Worm (Caenorhabditis elegans) whole organism, L4 larva: ENCODE results near the gene T08A11.1.

Experiments used
- F37D6.2 ChIP-seq: sonication (generic microtip); optimal IDR thresholded peaks from 2 replicates; lab custom pipeline; 2016; ENCODE audit warnings: mild to moderate bottlenecking, missing genetic modification characterization, missing compliant biosample characterization
- T20F7.1 ChIP-seq: fragments of 200-800 bp; sonication (Bioruptor generic); optimal IDR thresholded peaks from 2 replicates; lab custom pipeline; 2018; ENCODE audit warnings: mild to moderate bottlenecking, missing genetic modification characterization, missing compliant biosample characterization
- aha-1 ChIP-seq: fragments of 150-350 bp; peaks from one replicate; lab custom pipeline; 2014; ENCODE audit warnings: missing biosample characterization, missing genetic modification characterization
- ceh-32 ChIP-seq: sonication (generic microtip); optimal IDR thresholded peaks from 2 replicates; lab custom pipeline; 2016; ENCODE audit warnings: mild to moderate bottlenecking, missing genetic modification characterization, missing compliant biosample characterization; ENCODE audit not compliant: poor library complexity
- daf-16 ChIP-seq, 3 experiments: sonication (generic microtip); optimal IDR thresholded peaks; 2 replicates each; lab custom pipeline; 2016 to 2017; ENCODE audit warnings: missing genetic modification characterization in 3 of 3, missing genetic modification reagents in 3 of 3, mild to moderate bottlenecking in 2 of 3, missing compliant biosample characterization in 2 of 3, missing biosample characterization in 1 of 3, moderate library complexity in 1 of 3
- dmd-6 ChIP-seq: fragments of 200-800 bp; sonication (Bioruptor generic); IDR thresholded peaks from 2 replicates; pipeline ENCODE4 v1.3.6; 2022; ENCODE audit warnings: missing genetic modification reagents, missing genetic modification characterization, missing compliant biosample characterization
- dpl-1 ChIP-seq: fragments of 150-350 bp; optimal IDR thresholded peaks from 2 replicates; lab custom pipeline; 2014; ENCODE audit warnings: missing biosample characterization, missing genetic modification reagents, missing genetic modification characterization
- duxl-1 ChIP-seq: sonication (generic microtip); optimal IDR thresholded peaks from 2 replicates; lab custom pipeline; 2016; ENCODE audit warnings: mild to moderate bottlenecking, missing genetic modification characterization, moderate library complexity, missing compliant biosample characterization; ENCODE audit not compliant: poor library complexity
- dve-1 ChIP-seq: sonication (generic microtip); optimal IDR thresholded peaks from 2 replicates; lab custom pipeline; 2017; ENCODE audit warnings: antibody characterized with exemption, mild to moderate bottlenecking, missing genetic modification characterization, missing compliant biosample characterization; ENCODE audit not compliant: insufficient read depth
- fkh-10 ChIP-seq: fragments of 150-350 bp; optimal IDR thresholded peaks from 2 replicates; lab custom pipeline; 2014; ENCODE audit warnings: missing biosample characterization, missing genetic modification reagents, missing genetic modification characterization
- hlh-11 ChIP-seq: fragments of 200-800 bp; sonication (Bioruptor generic); optimal IDR thresholded peaks from 2 replicates; lab custom pipeline; 2018; ENCODE audit warnings: mild to moderate bottlenecking, missing genetic modification characterization, missing compliant biosample characterization
- hlh-30 ChIP-seq: sonication (generic microtip); optimal IDR thresholded peaks from 2 replicates; lab custom pipeline; 2017; ENCODE audit warnings: antibody characterized with exemption, mild to moderate bottlenecking, missing genetic modification characterization, missing compliant biosample characterization; ENCODE audit not compliant: insufficient read depth
- hmg-1.1 ChIP-seq: fragments of 200-800 bp; sonication (Bioruptor generic); IDR thresholded peaks from 2 replicates; pipeline ENCODE4 v1.3.6; 2022; ENCODE audit warnings: missing genetic modification reagents, missing genetic modification characterization, missing compliant biosample characterization
- lin-13 ChIP-seq: fragments of 150-350 bp; optimal IDR thresholded peaks from 2 replicates; lab custom pipeline; 2014; ENCODE audit warnings: missing biosample characterization, missing genetic modification reagents, missing genetic modification characterization
- lin-38 ChIP-seq: fragments of 200-800 bp; sonication (Bioruptor generic); IDR thresholded peaks from 2 replicates; pipeline ENCODE4 v1.3.6; 2022; ENCODE audit warnings: missing genetic modification reagents, missing genetic modification characterization, missing compliant biosample characterization
- lir-3 ChIP-seq: sonication (generic microtip); optimal IDR thresholded peaks from 2 replicates; lab custom pipeline; 2016; ENCODE audit warnings: mild to moderate bottlenecking, missing genetic modification characterization, missing compliant biosample characterization
- lsy-2 ChIP-seq, 2 experiments: fragments of 150-350 bp in 1 of 2; sonication (generic microtip) in 1 of 2; optimal IDR thresholded peaks; 2 replicates each; lab custom pipeline; 2014 to 2017; ENCODE audit warnings: missing biosample characterization in 2 of 2, missing genetic modification characterization in 2 of 2
- mdl-1 ChIP-seq, 2 experiments: fragments of 150-350 bp in 1 of 2; sonication (generic microtip) in 1 of 2; optimal IDR thresholded peaks; 2 replicates each; lab custom pipeline; 2014 to 2017; ENCODE audit warnings: missing biosample characterization in 2 of 2, missing genetic modification characterization in 2 of 2
- mep-1 ChIP-seq: fragments of 150-350 bp; sonication (generic microtip); optimal IDR thresholded peaks from 3 replicates; lab custom pipeline; 2014; ENCODE audit warnings: missing biosample characterization, missing genetic modification characterization
- mes-2 ChIP-seq: sonication (generic microtip); optimal IDR thresholded peaks from 2 replicates; lab custom pipeline; 2016; ENCODE audit warnings: missing genotype, mild to moderate bottlenecking, missing genetic modification characterization, missing compliant biosample characterization; ENCODE audit not compliant: poor library complexity, severe bottlenecking
- mxl-2 ChIP-seq: fragments of 200-800 bp; sonication (Bioruptor generic); conservative IDR thresholded peaks from 2 replicates; pipeline ENCODE4 v1.3.6; 2022; ENCODE audit warnings: missing genetic modification reagents, missing genetic modification characterization, missing compliant biosample characterization
- nhr-102 ChIP-seq: sonication (generic microtip); optimal IDR thresholded peaks from 2 replicates; lab custom pipeline; 2016; ENCODE audit warnings: mild to moderate bottlenecking, missing genetic modification characterization, moderate library complexity, missing compliant biosample characterization
- nhr-11 ChIP-seq: fragments of 150-350 bp; optimal IDR thresholded peaks from 2 replicates; lab custom pipeline; 2014; ENCODE audit warnings: missing biosample characterization, missing genetic modification characterization
- nhr-237 ChIP-seq: sonication (generic microtip); optimal IDR thresholded peaks from 2 replicates; lab custom pipeline; 2017; ENCODE audit warnings: missing biosample characterization, missing genetic modification characterization
- nhr-25 ChIP-seq: sonication (generic microtip); optimal IDR thresholded peaks from 2 replicates; lab custom pipeline; 2017; ENCODE audit warnings: missing genetic modification characterization, mild to moderate bottlenecking, missing compliant biosample characterization, antibody characterized with exemption, moderate library complexity, borderline replicate concordance; ENCODE audit not compliant: insufficient read depth
- nhr-28 ChIP-seq: fragments of 150-350 bp; optimal IDR thresholded peaks from 2 replicates; lab custom pipeline; 2014; ENCODE audit warnings: missing biosample characterization, missing genetic modification characterization
- nhr-41 ChIP-seq: fragments of 200-800 bp; sonication (Bioruptor generic); IDR thresholded peaks from 2 replicates; pipeline ENCODE4 v1.3.6; 2022; ENCODE audit warnings: missing genetic modification reagents, missing genetic modification characterization, missing compliant biosample characterization
- nhr-48 ChIP-seq: sonication (generic microtip); optimal IDR thresholded peaks from 2 replicates; lab custom pipeline; 2016; ENCODE audit warnings: mild to moderate bottlenecking, missing genetic modification characterization, missing compliant biosample characterization
- nhr-6 ChIP-seq: fragments of 150-350 bp; optimal IDR thresholded peaks from 2 replicates; lab custom pipeline; 2014; ENCODE audit warnings: missing biosample characterization, missing genetic modification characterization
- nhr-77 ChIP-seq: fragments of 150-350 bp; optimal IDR thresholded peaks from 2 replicates; lab custom pipeline; 2014; ENCODE audit warnings: missing biosample characterization, missing genetic modification characterization
- rbr-2 ChIP-seq: sonication (generic microtip); optimal IDR thresholded peaks from 2 replicates; lab custom pipeline; 2016; ENCODE audit warnings: missing genotype, missing genetic modification characterization, missing compliant biosample characterization
- sdz-12 ChIP-seq: fragments of 200-800 bp; sonication (Bioruptor generic); optimal IDR thresholded peaks from 2 replicates; lab custom pipeline; 2018; ENCODE audit warnings: mild to moderate bottlenecking, missing genetic modification characterization, missing compliant biosample characterization
- set-16 ChIP-seq: fragments of 200-800 bp; sonication (Bioruptor generic); IDR thresholded peaks from 2 replicates; pipeline ENCODE4 v1.3.6; 2022; ENCODE audit warnings: missing genetic modification reagents, missing genetic modification characterization, missing compliant biosample characterization
- skn-1 ChIP-seq: fragments of 150-350 bp; optimal IDR thresholded peaks from 2 replicates; lab custom pipeline; 2014; ENCODE audit warnings: missing biosample characterization, missing genetic modification characterization
- tra-1 ChIP-seq: fragments of 200-800 bp; sonication (Bioruptor generic); IDR thresholded peaks from 2 replicates; pipeline ENCODE4 v1.3.6; 2022; ENCODE audit warnings: missing genetic modification reagents, missing genetic modification characterization, missing compliant biosample characterization
- unc-39 ChIP-seq: sonication (generic microtip); optimal IDR thresholded peaks from 2 replicates; lab custom pipeline; 2017; ENCODE audit warnings: missing biosample characterization, missing genetic modification characterization
- unc-62 ChIP-seq, 3 experiments: fragments of 150-350 bp in 1 of 3; sonication (generic microtip); optimal IDR thresholded peaks in 2 of 3; peaks in 1 of 3; 1 replicate in 1 of 3; 2 replicates in 2 of 3; lab custom pipeline; 2014 to 2017; ENCODE audit warnings: missing biosample characterization in 3 of 3, missing genetic modification characterization in 3 of 3, missing genetic modification reagents in 3 of 3, missing genotype in 1 of 3
- zip-11 ChIP-seq: fragments of 200-800 bp; sonication (Bioruptor generic); IDR thresholded peaks from 2 replicates; pipeline ENCODE4 v1.3.6; 2022; ENCODE audit warnings: missing genetic modification characterization, missing compliant biosample characterization
- ztf-7 ChIP-seq: fragments of 150-350 bp; optimal IDR thresholded peaks from 2 replicates; lab custom pipeline; 2014; ENCODE audit warnings: missing biosample characterization, missing genetic modification characterization

The T08A11.1 gene

DNA sequence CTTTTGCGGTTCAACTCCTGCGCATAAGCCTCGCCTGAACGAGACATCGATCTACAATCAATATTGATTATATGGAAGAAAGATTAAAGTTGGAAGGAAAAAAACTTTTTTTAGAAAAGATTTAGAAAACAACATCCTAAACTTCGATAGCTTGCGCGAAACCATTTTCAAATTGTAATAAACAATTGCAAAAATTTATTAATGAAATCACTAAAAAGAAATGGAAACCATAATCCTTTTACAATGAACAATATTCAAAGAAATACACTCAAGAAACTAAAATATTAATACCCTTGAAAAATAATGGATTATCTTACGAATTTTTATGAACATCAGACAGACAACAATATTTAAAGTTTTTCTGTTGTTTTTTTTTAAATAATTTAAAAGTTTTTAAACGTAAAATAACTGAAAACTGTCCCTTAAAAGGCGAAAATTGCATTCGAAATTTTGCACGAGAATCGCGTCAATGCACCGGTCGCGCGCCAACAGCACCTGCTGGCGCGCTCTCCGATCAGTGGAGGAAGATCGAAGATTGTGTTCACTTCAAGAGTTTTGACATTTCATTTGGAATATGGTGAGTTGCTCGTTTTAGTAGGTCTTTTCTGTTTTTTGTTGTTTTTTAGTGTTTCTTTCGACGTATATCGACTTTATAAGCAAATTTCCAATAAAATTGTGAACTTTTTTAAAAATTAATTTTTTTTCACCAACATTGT, 6.4 kb upstream of the T08A11.1 start, which contains the start of the genes sftb-1 and R10E4.1:
sftb-1 (minus strand) TSS at position 51 of the 716 bp plus-strand sequence.
R10E4.1 (plus strand) TSS at position 524 of the 716 bp plus-strand sequence.
- TF ChIP-seq mxl-2 (GFP tag; lab: Robert Waterston, UW) (no peak), mdl-1 (tag; optimal IDR thresholded peaks at IDR 0.05; lab: Kevin White, UChicago) (peak in 1 of 2 experiments; percentile 20), nhr-48 (peak; percentile 28), dmd-6 (peak; percentile 59), hlh-11 (tag; lab: Kevin White, UChicago) (peak; percentile 67), sdz-12 (GFP tag; lab: Kevin White, UChicago) (no peak), dve-1 (tag; lab: Kevin White, UChicago) (peak; percentile 71), F37D6.2 (peak; percentile 15), lir-3 (no peak), fkh-10 (peak; percentile 50), unc-62 (GFP tag; optimal IDR thresholded peaks at IDR 0.05 in 1 of 2; lab: Kevin White, UChicago) (peak in 1 of 2 experiments; percentile 73), unc-62 (tag; optimal IDR thresholded peaks at IDR 0.05; lab: Kevin White, UChicago) (no peak), nhr-102 (tag; lab: Kevin White, UChicago) (peak; percentile 45), nhr-28 (tag; lab: Kevin White, UChicago) (peak; percentile 36), lin-38 (GFP tag; lab: Robert Waterston, UW) (peak; percentile 67), ceh-32 (tag; lab: Kevin White, UChicago) (no peak), skn-1 (tag; lab: Kevin White, UChicago) (no peak), rbr-2 (tag; lab: Kevin White, UChicago) (peak; percentile 50), set-16 (GFP tag; lab: Robert Waterston, UW) (0 out of 2 replicates have a peak, but pooled peaks have one; percentile 17), duxl-1 (tag; lab: Kevin White, UChicago) (peak; percentile 23), daf-16 (GFP tag; optimal IDR thresholded peaks at IDR 0.05; lab: Kevin White, UChicago) (peak in 1 of 2 experiments; percentile 20), daf-16 (tag; optimal IDR thresholded peaks at IDR 0.05; lab: Kevin White, UChicago) (no peak), lsy-2 (tag; optimal IDR thresholded peaks at IDR 0.05; lab: Kevin White, UChicago) (peak in 1 of 2 experiments; percentile 81), nhr-77 (tag; lab: Kevin White, UChicago) (peak; percentile 3), dpl-1 (GFP tag; lab: Kevin White, UChicago) (peak; percentile 81), nhr-11 (peak; percentile 20), hlh-30 (tag; lab: Kevin White, UChicago) (peak; percentile 60), mes-2 (tag; lab: Kevin White, UChicago) (peak; percentile 80), mep-1 (tag; lab: Kevin White, UChicago) (peak; percentile 61), hmg-1.1 (GFP tag; lab: Robert Waterston, UW) (peak; percentile 47; the same call in 1 of the 2 replicates), ztf-7 (peak; percentile 25), aha-1 (peak; percentile 85), T20F7.1 (peak; percentile 64), nhr-41 (no peak), nhr-6 (tag; lab: Kevin White, UChicago) (peak; percentile 55), unc-39 (no peak)

DNA sequence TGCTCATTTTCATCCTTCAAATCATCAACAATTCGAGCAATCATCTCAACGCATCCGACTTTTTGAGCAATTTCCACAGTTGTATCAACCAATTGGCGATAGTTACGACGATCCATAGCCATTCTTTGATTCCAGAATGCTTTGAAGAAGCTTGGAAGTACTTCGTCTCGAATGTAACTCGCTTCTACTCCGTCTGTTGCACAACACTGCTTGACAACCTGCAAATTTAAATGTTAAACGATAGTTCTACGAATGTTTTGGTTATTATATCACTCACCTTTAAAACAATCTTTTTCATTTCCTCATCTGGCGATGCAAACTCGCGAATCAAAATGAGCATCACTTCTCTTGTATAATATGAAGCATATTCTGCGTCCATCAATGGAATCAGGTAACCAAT, 2.9 kb upstream of the T08A11.1 start:
- TF ChIP-seq nhr-25 (tag; lab: Kevin White, UChicago) (no peak), aha-1 (peak; percentile 62)

DNA sequence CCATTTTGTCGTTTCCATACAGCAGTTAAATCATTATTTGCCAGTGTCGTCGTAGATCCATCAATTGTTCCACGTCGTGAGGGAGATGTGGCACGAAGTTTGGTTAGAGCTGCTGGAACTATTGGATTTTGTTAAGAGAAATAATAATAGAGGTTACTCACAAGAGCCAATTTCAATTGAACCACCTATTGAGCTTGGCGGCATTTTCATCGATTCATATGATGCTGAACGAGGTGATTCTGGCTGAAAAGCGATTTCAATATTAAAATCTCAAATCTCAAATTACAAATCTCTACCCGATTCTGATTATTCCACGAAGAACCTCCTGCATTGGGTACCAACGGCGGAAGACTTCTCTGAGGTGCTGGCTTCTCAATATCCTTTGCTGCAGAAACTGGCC, 5.1 kb downstream of the T08A11.1 start:
- TF ChIP-seq nhr-41 (no peak), tra-1 (GFP tag; lab: Robert Waterston, UW) (no peak), aha-1 (peak; percentile 95), zip-11 (GFP tag; lab: Robert Waterston, UW) (no peak), lin-13 (no peak), nhr-237 (tag; lab: Kevin White, UChicago) (no peak), lin-38 (GFP tag; lab: Robert Waterston, UW) (no peak)
